Worm (Caenorhabditis elegans) whole organism, L3 larva: Measurements from ENCODE around the gene npp-23.
A peak's percentile ranks its signal among the peaks of the same experiment; 100 is the strongest.

Source experiments
- ama-1 ChIP-seq: fragments of 150-350 bp; optimal IDR thresholded peaks from 2 replicates; lab custom pipeline; 2018
- ceh-82 ChIP-seq: fragments of 150-350 bp; optimal IDR thresholded peaks from 2 replicates; lab custom pipeline; 2014; ENCODE audit warnings: missing biosample characterization, missing genetic modification characterization
- mdl-1 ChIP-seq: fragments of 150-350 bp; optimal IDR thresholded peaks from 2 replicates; lab custom pipeline; 2014; ENCODE audit warnings: missing biosample characterization, missing genetic modification characterization
- mml-1 ChIP-seq: fragments of 150-350 bp; sonication (generic microtip); optimal IDR thresholded peaks from 3 replicates; lab custom pipeline; 2014; ENCODE audit warnings: missing biosample characterization, missing genetic modification characterization
- nfya-1 ChIP-seq: sonication (generic microtip); optimal IDR thresholded peaks from 2 replicates; lab custom pipeline; 2017; ENCODE audit warnings: missing genetic modification characterization, mild to moderate bottlenecking, missing compliant biosample characterization, antibody characterized with exemption, moderate library complexity; ENCODE audit not compliant: insufficient read depth
- nhr-12 ChIP-seq: fragments of 150-350 bp; optimal IDR thresholded peaks from 2 replicates; lab custom pipeline; 2014; ENCODE audit warnings: missing biosample characterization, missing genetic modification characterization
- nhr-23 ChIP-seq: fragments of 150-350 bp; optimal IDR thresholded peaks from 2 replicates; lab custom pipeline; 2014; ENCODE audit warnings: missing biosample characterization, missing genetic modification reagents, missing genetic modification characterization
- nhr-28 ChIP-seq: fragments of 150-350 bp; optimal IDR thresholded peaks from 2 replicates; lab custom pipeline; 2014; ENCODE audit warnings: missing biosample characterization, missing genetic modification characterization
- nhr-77 ChIP-seq: fragments of 150-350 bp; optimal IDR thresholded peaks from 2 replicates; lab custom pipeline; 2014; ENCODE audit warnings: missing biosample characterization, missing genetic modification characterization
- pqm-1 ChIP-seq: fragments of 150-350 bp; optimal IDR thresholded peaks from 2 replicates; lab custom pipeline; 2017; ENCODE audit warnings: missing biosample characterization, missing genetic modification characterization, inconsistent platforms
- skn-1 ChIP-seq: fragments of 150-350 bp; optimal IDR thresholded peaks from 2 replicates; lab custom pipeline; 2014; ENCODE audit warnings: missing biosample characterization, missing genetic modification characterization
- snpc-4 ChIP-seq: fragments of 150-350 bp; optimal IDR thresholded peaks from 2 replicates; lab custom pipeline; 2014; ENCODE audit warnings: missing biosample characterization, missing genetic modification characterization
- tbx-2 ChIP-seq: sonication (generic microtip); optimal IDR thresholded peaks from 2 replicates; lab custom pipeline; 2016; ENCODE audit warnings: mild to moderate bottlenecking, missing genetic modification characterization, missing compliant biosample characterization
- unc-39 ChIP-seq: sonication (generic microtip); optimal IDR thresholded peaks from 4 replicates; lab custom pipeline; 2017; ENCODE audit warnings: missing biosample characterization, missing genetic modification characterization

DNA sequence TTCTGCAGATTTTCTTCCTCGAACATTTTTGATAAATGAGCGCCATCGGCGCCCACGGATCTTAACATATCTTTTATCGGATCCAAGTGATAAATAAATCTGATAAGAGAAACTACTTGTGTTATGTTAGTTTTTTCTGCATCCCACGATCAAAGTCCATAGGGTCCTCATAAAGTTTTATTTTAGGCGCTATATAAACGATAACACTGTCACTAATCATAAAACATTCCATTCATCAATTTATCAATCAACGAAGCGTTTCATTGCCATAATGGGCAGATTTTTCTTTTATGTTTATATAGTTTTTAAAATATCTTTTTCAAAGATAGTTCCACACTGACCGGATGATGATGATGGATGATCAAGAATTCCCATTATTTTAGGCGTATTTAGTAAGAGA lies 4.8 kb downstream of the npp-23 start:
- no peak for TF ChIP-seq ama-1 (lab: Kevin White, UChicago)
- TF ChIP-seq mdl-1 (tag; lab: Kevin White, UChicago) = no peak
- no peak for TF ChIP-seq mml-1 (tag; lab: Kevin White, UChicago)
- TF ChIP-seq skn-1 (tag; lab: Kevin White, UChicago) = no peak
- no peak for TF ChIP-seq tbx-2 (tag; lab: Kevin White, UChicago)
- no peak for TF ChIP-seq nhr-77
- TF ChIP-seq unc-39 (tag; lab: Kevin White, UChicago) = no peak
- no peak for TF ChIP-seq ceh-82 (tag; lab: Kevin White, UChicago)
- no peak for TF ChIP-seq nhr-12
- TF ChIP-seq pqm-1 (tag; lab: Kevin White, UChicago) = no peak
- TF ChIP-seq snpc-4 (tag; lab: Kevin White, UChicago) = no peak
- TF ChIP-seq nhr-23 (tag; lab: Kevin White, UChicago) = peak; percentile 13
- no peak for TF ChIP-seq nfya-1 (tag; lab: Kevin White, UChicago)
- no peak for TF ChIP-seq nhr-28 (tag; lab: Kevin White, UChicago)
